Fruit fly (Drosophila melanogaster) whole organism, embryonic: ENCODE measurements around the gene CG17329.

Experiments
- B-H2 ChIP-seq: fragments of 200-800 bp; sonication (Bioruptor generic); optimal IDR thresholded peaks from 2 replicates; lab custom pipeline; 2018; ENCODE audit warnings: missing biosample characterization, mild to moderate bottlenecking, missing genetic modification characterization
- CG10431 ChIP-seq: fragments of 200-800 bp; sonication (Bioruptor generic); optimal IDR thresholded peaks from 3 replicates; lab custom pipeline; 2018; ENCODE audit warnings: missing biosample characterization, mild to moderate bottlenecking, missing genetic modification characterization
- CG10979 ChIP-seq: fragments of 200-800 bp; sonication (Bioruptor generic); optimal IDR thresholded peaks from 2 replicates; lab custom pipeline; 2018; ENCODE audit warnings: missing biosample characterization, mild to moderate bottlenecking, missing genetic modification characterization, moderate library complexity
- CG11504 ChIP-seq: fragments of 200-800 bp; sonication (Bioruptor generic); optimal IDR thresholded peaks from 3 replicates; lab custom pipeline; 2019; ENCODE audit warnings: missing biosample characterization, mild to moderate bottlenecking, missing genetic modification characterization, moderate library complexity
- CG13424 ChIP-seq: fragments of 200-800 bp; sonication (Bioruptor generic); optimal IDR thresholded peaks from 2 replicates; lab custom pipeline; 2019; ENCODE audit warnings: missing biosample characterization, mild to moderate bottlenecking, missing genetic modification characterization, moderate library complexity
- CG1603 ChIP-seq: fragments of 200-800 bp; sonication (Bioruptor generic); optimal IDR thresholded peaks from 2 replicates; lab custom pipeline; 2019; ENCODE audit warnings: missing biosample characterization, mild to moderate bottlenecking, missing genetic modification characterization, moderate library complexity
- CG17361 ChIP-seq: fragments of 200-800 bp; sonication (Bioruptor generic); IDR thresholded peaks from 3 replicates; pipeline ENCODE4 v1.3.6; 2022; ENCODE audit warnings: missing biosample characterization, missing genetic modification characterization
- CG17568 ChIP-seq: fragments of 200-800 bp; sonication (Bioruptor generic); optimal IDR thresholded peaks from 2 replicates; lab custom pipeline; 2018; ENCODE audit warnings: missing biosample characterization, mild to moderate bottlenecking, missing genetic modification characterization, moderate library complexity
- CG2202 ChIP-seq: fragments of 200-800 bp; sonication (Bioruptor generic); optimal IDR thresholded peaks from 2 replicates; lab custom pipeline; 2018; ENCODE audit warnings: missing biosample characterization, mild to moderate bottlenecking, missing genetic modification characterization
- CG2712 ChIP-seq: fragments of 200-800 bp; optimal IDR thresholded peaks from 3 replicates; lab custom pipeline; 2019; ENCODE audit warnings: missing biosample characterization, mild to moderate bottlenecking, missing genetic modification characterization, moderate library complexity
- CG30431 ChIP-seq: fragments of 200-800 bp; sonication (Bioruptor generic); optimal IDR thresholded peaks from 2 replicates; lab custom pipeline; 2017; ENCODE audit warnings: missing biosample characterization, missing genetic modification characterization
- CG34224 ChIP-seq: fragments of 200-800 bp; sonication (Bioruptor generic); IDR thresholded peaks from 3 replicates; pipeline ENCODE4 v1.3.6; 2022; ENCODE audit warnings: missing biosample characterization, missing genetic modification characterization; ENCODE audit not compliant: partially characterized antibody
- CG4730 ChIP-seq: fragments of 200-800 bp; sonication (Bioruptor generic); IDR thresholded peaks from 2 replicates; pipeline ENCODE4 v1.3.6; 2022; ENCODE audit warnings: missing biosample characterization, missing genetic modification characterization
- CG4820 ChIP-seq: fragments of 200-800 bp; sonication (Bioruptor generic); optimal IDR thresholded peaks from 3 replicates; lab custom pipeline; 2016; ENCODE audit warnings: missing biosample characterization, missing genetic modification characterization
- CG7839 ChIP-seq: fragments of 200-800 bp; sonication (Bioruptor generic); optimal IDR thresholded peaks from 3 replicates; lab custom pipeline; 2018; ENCODE audit warnings: missing biosample characterization, mild to moderate bottlenecking, missing genetic modification characterization, moderate library complexity
- CG7928 ChIP-seq: fragments of 200-800 bp; sonication (Bioruptor generic); optimal IDR thresholded peaks from 2 replicates; lab custom pipeline; 2017; ENCODE audit warnings: missing biosample characterization, mild to moderate bottlenecking, missing genetic modification characterization
- CG9932 ChIP-seq: fragments of 200-800 bp; sonication (Bioruptor generic); IDR thresholded peaks from 2 replicates; pipeline ENCODE4 v1.3.6; 2022; ENCODE audit warnings: missing biosample characterization, missing genetic modification characterization
- Dip3 ChIP-seq: fragments of 200-800 bp; sonication (Bioruptor generic); optimal IDR thresholded peaks from 3 replicates; lab custom pipeline; 2016; ENCODE audit warnings: missing biosample characterization, missing genetic modification characterization
- E2f2 ChIP-seq: fragments of 200-800 bp; sonication (Bioruptor generic); IDR thresholded peaks from 2 replicates; pipeline ENCODE4 v1.3.6; 2022; ENCODE audit warnings: missing biosample characterization, missing genetic modification characterization
- Ets65A ChIP-seq: fragments of 200-800 bp; sonication (Bioruptor generic); peaks from one replicate; lab custom pipeline; 2016; ENCODE audit warnings: missing biosample characterization, missing genetic modification characterization
- Fer2 ChIP-seq: fragments of 200-800 bp; sonication (Bioruptor generic); optimal IDR thresholded peaks from 2 replicates; lab custom pipeline; 2018; ENCODE audit warnings: missing biosample characterization, mild to moderate bottlenecking, missing genetic modification characterization, moderate library complexity
- H2.0 ChIP-seq: fragments of 200-800 bp; sonication (Bioruptor generic); IDR thresholded peaks from 2 replicates; pipeline ENCODE4 v1.3.6; 2022; ENCODE audit warnings: missing biosample characterization, missing genetic modification characterization
- MTF-1 ChIP-seq: fragments of 200-800 bp; sonication (Bioruptor generic); optimal IDR thresholded peaks from 2 replicates; lab custom pipeline; 2018; ENCODE audit warnings: missing biosample characterization, mild to moderate bottlenecking, missing genetic modification characterization, borderline replicate concordance
- Med ChIP-seq: fragments of 200-800 bp; sonication (Bioruptor generic); peaks from one replicate; lab custom pipeline; 2016; ENCODE audit warnings: missing biosample characterization, missing genetic modification characterization, mild to moderate bottlenecking, inconsistent platforms, moderate library complexity
- NC2β ChIP-seq: fragments of 200-800 bp; sonication (Bioruptor generic); optimal IDR thresholded peaks from 2 replicates; lab custom pipeline; 2016; ENCODE audit warnings: missing biosample characterization, missing genetic modification characterization
- Nf-YC ChIP-seq: fragments of 200-800 bp; optimal IDR thresholded peaks from 3 replicates; lab custom pipeline; 2019; ENCODE audit warnings: missing biosample characterization, mild to moderate bottlenecking, missing genetic modification characterization, moderate library complexity
- Sry-β ChIP-seq: fragments of 200-800 bp; sonication (Bioruptor generic); optimal IDR thresholded peaks from 2 replicates; lab custom pipeline; 2018; ENCODE audit warnings: missing biosample characterization, mild to moderate bottlenecking, missing genetic modification characterization, moderate library complexity
- Tbp ChIP-seq: fragments of >200 bp; optimal IDR thresholded peaks from 2 replicates; lab custom pipeline; 2018; ENCODE audit warnings: missing biosample characterization, missing genetic modification characterization
- abd-A ChIP-seq: fragments of 200-800 bp; sonication (Bioruptor generic); optimal IDR thresholded peaks from 3 replicates; lab custom pipeline; 2019; ENCODE audit warnings: missing biosample characterization, mild to moderate bottlenecking, missing genetic modification characterization, moderate library complexity
- ase ChIP-seq: fragments of 200-800 bp; sonication (Bioruptor generic); IDR thresholded peaks from 3 replicates; pipeline ENCODE4 v1.3.6; 2022; ENCODE audit warnings: missing biosample characterization, missing genetic modification characterization
- bsh ChIP-seq, 2 experiments: fragments of 200-800 bp; sonication (Bioruptor generic); optimal IDR thresholded peaks; 2 replicates each; lab custom pipeline; 2017 to 2018; ENCODE audit warnings: mild to moderate bottlenecking in 2 of 2, missing biosample characterization in 2 of 2, missing genetic modification characterization in 2 of 2, moderate library complexity in 1 of 2
- cas ChIP-seq: fragments of 200-800 bp; sonication (Bioruptor generic); IDR thresholded peaks from 2 replicates; pipeline ENCODE4 v1.3.6; 2022; ENCODE audit warnings: missing biosample characterization, missing genetic modification characterization
- dpn ChIP-seq, 2 experiments: fragments of 200-800 bp; sonication (Bioruptor generic); optimal IDR thresholded peaks; 3 replicates each; lab custom pipeline; 2016; ENCODE audit warnings: missing biosample characterization in 2 of 2, missing genetic modification characterization in 2 of 2
- esg ChIP-seq: fragments of 200-800 bp; sonication (Bioruptor generic); conservative IDR thresholded peaks from 2 replicates; pipeline ENCODE4 v1.3.6; 2022; ENCODE audit warnings: missing biosample characterization, missing genetic modification characterization
- fd3F ChIP-seq: fragments of 200-800 bp; sonication (Bioruptor generic); optimal IDR thresholded peaks from 2 replicates; lab custom pipeline; 2018; ENCODE audit warnings: missing biosample characterization, mild to moderate bottlenecking, missing genetic modification characterization, moderate library complexity
- gem ChIP-seq: fragments of 200-800 bp; sonication (Bioruptor generic); optimal IDR thresholded peaks from 2 replicates; lab custom pipeline; 2019; ENCODE audit warnings: missing biosample characterization, mild to moderate bottlenecking, missing genetic modification characterization, moderate library complexity
- gro ChIP-seq: fragments of 200-800 bp; sonication (Bioruptor generic); optimal IDR thresholded peaks from 2 replicates; lab custom pipeline; 2016; ENCODE audit warnings: missing biosample characterization, missing genetic modification characterization
- gsb-n ChIP-seq: fragments of 200-800 bp; sonication (Bioruptor generic); optimal IDR thresholded peaks from 3 replicates; lab custom pipeline; 2018; ENCODE audit warnings: missing biosample characterization, mild to moderate bottlenecking, missing genetic modification characterization
- h ChIP-seq: fragments of >200 bp; optimal IDR thresholded peaks from 2 replicates; lab custom pipeline; 2017
- hb ChIP-seq: fragments of 200-800 bp; sonication (Bioruptor generic); IDR thresholded peaks from 3 replicates; pipeline ENCODE4 v1.3.6; 2022; ENCODE audit warnings: missing biosample characterization, missing genetic modification characterization; ENCODE audit not compliant: partially characterized antibody
- ken ChIP-seq: fragments of 200-800 bp; sonication (Bioruptor generic); IDR thresholded peaks from 3 replicates; pipeline ENCODE4 v1.3.6; 2022; ENCODE audit warnings: missing biosample characterization, missing genetic modification characterization
- lilli ChIP-seq: fragments of 200-800 bp; sonication (Bioruptor generic); optimal IDR thresholded peaks from 3 replicates; lab custom pipeline; 2016; ENCODE audit warnings: missing biosample characterization, missing genetic modification characterization
- mam ChIP-seq: fragments of 200-800 bp; sonication (Bioruptor generic); optimal IDR thresholded peaks from 3 replicates; lab custom pipeline; 2016; ENCODE audit warnings: missing biosample characterization, missing genetic modification characterization
- nerfin-1 ChIP-seq: fragments of 200-800 bp; sonication (Bioruptor generic); optimal IDR thresholded peaks from 3 replicates; lab custom pipeline; 2019; ENCODE audit warnings: missing biosample characterization, mild to moderate bottlenecking, missing genetic modification characterization, moderate library complexity
- prd ChIP-seq, 3 experiments: fragments of >200 bp in 2 of 3; fragments of 200-800 bp in 1 of 3; sonication (Bioruptor generic) in 1 of 3; optimal IDR thresholded peaks in 2 of 3; IDR thresholded peaks in 1 of 3; 2 replicates in 2 of 3; 3 replicates in 1 of 3; pipeline versions ENCODE4 v1.3.6 to Lab custom; 2017 to 2022; ENCODE audit warnings: missing biosample characterization in 1 of 3, missing genetic modification characterization in 1 of 3
- ranshi ChIP-seq: fragments of 200-800 bp; sonication (Bioruptor generic); IDR thresholded peaks from 2 replicates; pipeline ENCODE4 v1.3.6; 2022; ENCODE audit warnings: missing biosample characterization, missing genetic modification characterization
- run ChIP-seq: fragments of 200-800 bp; sonication (Bioruptor generic); optimal IDR thresholded peaks from 3 replicates; lab custom pipeline; 2018; ENCODE audit warnings: missing biosample characterization, mild to moderate bottlenecking, missing genetic modification characterization
- salm ChIP-seq: fragments of 200-800 bp; sonication (Bioruptor generic); optimal IDR thresholded peaks from 2 replicates; lab custom pipeline; 2018; ENCODE audit warnings: missing biosample characterization, mild to moderate bottlenecking, missing genetic modification characterization
- sob ChIP-seq: fragments of 200-800 bp; sonication (Bioruptor generic); IDR thresholded peaks from 2 replicates; pipeline ENCODE4 v1.3.6; 2022; ENCODE audit warnings: missing biosample characterization, missing genetic modification characterization
- tx ChIP-seq: fragments of 200-800 bp; sonication (Bioruptor generic); optimal IDR thresholded peaks from 2 replicates; lab custom pipeline; 2016; ENCODE audit warnings: missing biosample characterization, missing genetic modification characterization
- wor ChIP-seq: fragments of 200-800 bp; sonication (Bioruptor generic); IDR thresholded peaks from 2 replicates; pipeline ENCODE4 v1.3.6; 2022; ENCODE audit warnings: missing biosample characterization, missing genetic modification characterization

The CG17329 gene

DNA sequence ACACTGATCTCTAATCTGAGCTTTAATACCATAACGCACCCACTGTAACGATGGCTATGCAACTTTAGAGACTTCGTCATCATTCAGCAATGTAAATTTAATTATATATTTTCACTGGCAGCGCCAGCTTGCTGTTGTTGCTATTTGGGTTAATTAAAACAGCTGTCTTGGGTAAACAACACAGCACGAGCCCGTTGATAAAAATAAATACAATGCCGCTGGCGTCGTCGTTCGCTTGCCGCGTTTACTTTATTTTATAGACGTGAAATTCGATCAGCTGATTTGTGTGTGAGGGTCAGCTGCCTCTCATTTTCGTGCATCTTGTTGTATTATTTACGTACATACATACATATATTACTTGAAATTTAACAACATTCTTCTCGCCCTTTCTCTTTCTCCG lies 18.4 kb upstream of the CG17329 start (continued):
- 0 out of 2 replicates have a peak, but pooled peaks have one; percentile 33 for TF ChIP-seq sob (GFP tag; lab: Robert Waterston, UW)
- no peak for TF ChIP-seq Dip3 (GFP tag; lab: Kevin White, UChicago)
- no peak for TF ChIP-seq CG34224
- no peak for TF ChIP-seq Sry-β
- no peak for TF ChIP-seq CG7928 (GFP tag; lab: Kevin White, UChicago)
- TF ChIP-seq gem (tag; lab: Kevin White, UChicago) = peak; percentile 22
- peak; percentile 49 for TF ChIP-seq CG17568
- TF ChIP-seq bsh (GFP tag; optimal IDR thresholded peaks at IDR 0.05; lab: Kevin White, UChicago) = peak in 1 of 2 experiments; percentile 34
- no peak for TF ChIP-seq CG7839
- TF ChIP-seq CG9932 (GFP tag; lab: Robert Waterston, UW) = no peak
- TF ChIP-seq h (lab: Kevin White, UChicago) = no peak
- TF ChIP-seq CG30431 (GFP tag; lab: Kevin White, UChicago) = no peak
- no peak for TF ChIP-seq wor
- peak; percentile 13 for TF ChIP-seq CG13424 (tag; lab: Kevin White, UChicago)
- peak; percentile 2 for TF ChIP-seq nerfin-1 (tag; lab: Kevin White, UChicago)
- TF ChIP-seq CG4730 (GFP tag; lab: Robert Waterston, UW) = no peak
- peak; percentile 34 for TF ChIP-seq CG10431 (GFP tag; lab: Kevin White, UChicago)
- no peak for TF ChIP-seq dpn (GFP tag; optimal IDR thresholded peaks at IDR 0.05; lab: Kevin White, UChicago)
- no peak for TF ChIP-seq NC2β (GFP tag; lab: Kevin White, UChicago)
- TF ChIP-seq CG2202 = peak; percentile 17
- no peak for TF ChIP-seq ase (GFP tag; lab: Robert Waterston, UW)
- TF ChIP-seq CG10979 (tag; lab: Kevin White, UChicago) = no peak
- TF ChIP-seq ranshi (GFP tag; lab: Robert Waterston, UW) = no peak; the same call in 1 of the 2 replicates
- peak; percentile 12 for TF ChIP-seq Fer2 (tag; lab: Kevin White, UChicago)
- no peak for TF ChIP-seq Tbp (GFP tag; lab: Kevin White, UChicago)
- no peak for TF ChIP-seq salm
- TF ChIP-seq CG11504 (tag; lab: Kevin White, UChicago) = peak; percentile 18
- no peak for TF ChIP-seq hb (GFP tag; lab: Robert Waterston, UW)
- TF ChIP-seq esg (GFP tag; lab: Robert Waterston, UW) = no peak
- TF ChIP-seq CG1603 (tag; lab: Kevin White, UChicago) = peak; percentile 43
- no peak for TF ChIP-seq cas (GFP tag; lab: Robert Waterston, UW)
- TF ChIP-seq abd-A (tag; lab: Kevin White, UChicago) = peak; percentile 51
- TF ChIP-seq lilli (GFP tag; lab: Kevin White, UChicago) = no peak
- TF ChIP-seq ken (GFP tag; lab: Robert Waterston, UW) = no peak
- no peak for TF ChIP-seq mam
- no peak for TF ChIP-seq tx (GFP tag; lab: Kevin White, UChicago)
- TF ChIP-seq CG2712 (tag; lab: Kevin White, UChicago) = peak; percentile 2
- TF ChIP-seq gro (GFP tag; lab: Kevin White, UChicago) = no peak
- no peak for TF ChIP-seq Ets65A (GFP tag; lab: Kevin White, UChicago)
- no peak for TF ChIP-seq run
- peak; percentile 63 for TF ChIP-seq MTF-1 (GFP tag; lab: Kevin White, UChicago)
- no peak for TF ChIP-seq H2.0 (GFP tag; lab: Robert Waterston, UW)
- TF ChIP-seq E2f2 (GFP tag; lab: Robert Waterston, UW) = peak; percentile 25; the same call in 1 of the 2 replicates
- no peak for TF ChIP-seq prd (optimal IDR thresholded peaks at IDR 0.05; lab: Kevin White, UChicago)
- no peak for TF ChIP-seq prd (GFP tag; IDR thresholded peaks at IDR 0.05; lab: Robert Waterston, UW)
- no peak for TF ChIP-seq gsb-n (tag; lab: Kevin White, UChicago)
- no peak for TF ChIP-seq Nf-YC (tag; lab: Kevin White, UChicago)
- peak; percentile 83 for TF ChIP-seq Med (GFP tag; lab: Kevin White, UChicago)
- no peak for TF ChIP-seq fd3F
- TF ChIP-seq CG4820 (GFP tag; lab: Kevin White, UChicago) = no peak
- no peak for TF ChIP-seq CG17361
- peak; percentile 25 for TF ChIP-seq B-H2 (GFP tag; lab: Kevin White, UChicago)
